Worm (Caenorhabditis elegans): Measurements from ENCODE around the gene acs-2.

Gene acs-2

DNA sequence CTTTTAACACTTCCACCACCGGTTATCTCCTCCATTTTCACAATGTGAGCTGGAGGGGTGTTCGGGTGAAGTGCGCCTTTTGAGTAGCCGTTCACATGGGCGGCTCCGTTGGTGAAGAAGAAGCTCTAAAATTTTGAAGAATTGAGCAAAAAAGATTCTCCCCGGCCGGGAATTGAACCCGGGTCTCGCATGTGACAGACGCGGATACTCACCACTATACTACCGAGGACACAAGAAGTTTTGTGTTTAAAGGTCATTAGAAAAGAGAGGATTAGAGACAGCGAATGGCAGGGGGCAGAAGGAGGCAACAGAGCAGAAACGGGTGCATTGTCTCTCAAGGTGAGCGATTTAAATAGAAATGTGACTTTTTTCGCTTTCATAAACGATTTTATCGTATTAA lies 15.6 kb upstream of the acs-2 start (continued):
- peak; percentile 43 for TF ChIP-seq tbx-7 (tag; optimal IDR thresholded peaks at IDR 0.05)
- peak; percentile 79 for TF ChIP-seq rnt-1 (tag; optimal IDR thresholded peaks at IDR 0.05)
- TF ChIP-seq hlh-15 (tag; optimal IDR thresholded peaks at IDR 0.05), result peak; percentile 54
- TF ChIP-seq gmeb-2 (tag; optimal IDR thresholded peaks at IDR 0.05), result peak; percentile 83
- peak; percentile 90 for TF ChIP-seq fkh-6 (tag; optimal IDR thresholded peaks at IDR 0.05)
- peak; percentile 33 for TF ChIP-seq odd-2 (tag; optimal IDR thresholded peaks at IDR 0.05)
- TF ChIP-seq unc-55 (GFP tag; optimal IDR thresholded peaks at IDR 0.05), result no peak
- TF ChIP-seq ceh-24 (tag; optimal IDR thresholded peaks at IDR 0.05), result peak; percentile 28
- TF ChIP-seq ahr-1 (tag; optimal IDR thresholded peaks at IDR 0.05), result peak; percentile 14
- TF ChIP-seq K02D7.2 (tag; optimal IDR thresholded peaks at IDR 0.05), result peak; percentile 61
- TF ChIP-seq unc-42 (tag; optimal IDR thresholded peaks at IDR 0.05), result peak; percentile 43
- peak; percentile 75 for TF ChIP-seq pat-9 (tag; optimal IDR thresholded peaks at IDR 0.05)
- peak; percentile 73 for TF ChIP-seq nhr-232 (tag; optimal IDR thresholded peaks at IDR 0.05)
- peak; percentile 69 for TF ChIP-seq ceh-18 (tag; optimal IDR thresholded peaks at IDR 0.05)
- peak; percentile 76 for TF ChIP-seq ceh-34 (tag; optimal IDR thresholded peaks at IDR 0.05)
- peak; percentile 79 for TF ChIP-seq ceh-2 (tag; optimal IDR thresholded peaks at IDR 0.05)
- TF ChIP-seq ttx-3 (tag; optimal IDR thresholded peaks at IDR 0.05), result peak; percentile 70
- peak; percentile 67; the same call in 1 of the 2 replicates for TF ChIP-seq sox-2 (GFP tag; IDR thresholded peaks at IDR 0.05)
- no peak for TF ChIP-seq ceh-22 (tag; optimal IDR thresholded peaks at IDR 0.05)
- TF ChIP-seq C38D4.7 (GFP tag; optimal IDR thresholded peaks at IDR 0.05), result peak; percentile 81
- peak; percentile 84 for TF ChIP-seq pha-2 (tag; optimal IDR thresholded peaks at IDR 0.05)
- peak; percentile 78 for TF ChIP-seq lin-11 (tag; optimal IDR thresholded peaks at IDR 0.05)
- TF ChIP-seq ceh-30 (tag; optimal IDR thresholded peaks at IDR 0.05), result peak; percentile 49
- no peak for TF ChIP-seq pha-4 (tag; optimal IDR thresholded peaks at IDR 0.05)
- peak; percentile 71 for TF ChIP-seq eyg-1 (tag; optimal IDR thresholded peaks at IDR 0.05)
- peak; percentile 73 for TF ChIP-seq unc-86 (tag; optimal IDR thresholded peaks at IDR 0.05)
- peak; percentile 84 for TF ChIP-seq ceh-14 (tag; optimal IDR thresholded peaks at IDR 0.05)
- TF ChIP-seq pag-3 (tag; optimal IDR thresholded peaks at IDR 0.05; ENCODE audit: borderline replicate concordance), result peak; percentile 17
- TF ChIP-seq sdc-2 (tag; optimal IDR thresholded peaks at IDR 0.05), result peak; percentile 79
- TF ChIP-seq pax-1 (tag; optimal IDR thresholded peaks at IDR 0.05), result no peak
- TF ChIP-seq ceh-31 (tag; optimal IDR thresholded peaks at IDR 0.05), result peak; percentile 71
- TF ChIP-seq nfya-1 (tag; optimal IDR thresholded peaks at IDR 0.05), result peak; percentile 58
- peak; percentile 46 for TF ChIP-seq fkh-10 (GFP tag; optimal IDR thresholded peaks at IDR 0.05)
- peak; percentile 89 for TF ChIP-seq hlh-30 (tag; optimal IDR thresholded peaks at IDR 0.05; ENCODE audit: insufficient read depth)
- peak; percentile 75 for TF ChIP-seq syd-9 (tag; optimal IDR thresholded peaks at IDR 0.05)
- peak; percentile 28 for TF ChIP-seq zip-5 (tag; optimal IDR thresholded peaks at IDR 0.05)
- TF ChIP-seq ref-2 (tag; optimal IDR thresholded peaks at IDR 0.05), result peak; percentile 81
- peak; percentile 79; the same call in 1 of the 2 replicates for TF ChIP-seq ceh-45 (GFP tag; IDR thresholded peaks at IDR 0.05)
- peak; percentile 76 for TF ChIP-seq hlh-13 (GFP tag; optimal IDR thresholded peaks at IDR 0.05)
- no peak for TF ChIP-seq lim-6 (tag; optimal IDR thresholded peaks at IDR 0.05)
- TF ChIP-seq tbx-2 (tag; optimal IDR thresholded peaks at IDR 0.05), result peak; percentile 73
- peak; percentile 55 for TF ChIP-seq fax-1 (tag; optimal IDR thresholded peaks at IDR 0.05)
- TF ChIP-seq npax-4 (tag; optimal IDR thresholded peaks at IDR 0.05), result peak; percentile 68
- peak; percentile 80 for TF ChIP-seq che-1 (tag; optimal IDR thresholded peaks at IDR 0.05)
- peak; percentile 47 for TF ChIP-seq dve-1 (tag; optimal IDR thresholded peaks at IDR 0.05)
- TF ChIP-seq hlh-8 (tag; optimal IDR thresholded peaks at IDR 0.05), result peak; percentile 55
- no peak for TF ChIP-seq nhr-11 (tag; optimal IDR thresholded peaks at IDR 0.05)
- peak; percentile 84 for TF ChIP-seq ceh-19 (GFP tag; optimal IDR thresholded peaks at IDR 0.05)

All from whole organism, late embryonic.